Worm (Caenorhabditis elegans) whole organism, midembryonic: Measurements from ENCODE around the gene T01D1.4.

Source experiments
- T22C8.4 ChIP-seq: fragments of 200-800 bp; sonication (Bioruptor generic); IDR thresholded peaks from 2 replicates; pipeline ENCODE4 v1.3.6; 2022; ENCODE audit warnings: missing genetic modification characterization, missing compliant biosample characterization
- ztf-23 ChIP-seq: fragments of 200-800 bp; sonication (Bioruptor generic); IDR thresholded peaks from 2 replicates; pipeline ENCODE4 v1.3.6; 2022; ENCODE audit warnings: missing genetic modification reagents, missing genetic modification characterization, missing compliant biosample characterization

ce11 chrII:178146-178545, 747 bp downstream of the T01D1.4 start:
- TF ChIP-seq ztf-23 (GFP tag; lab: Robert Waterston, UW) (no peak), T22C8.4 (GFP tag; lab: Robert Waterston, UW) (no peak)
